Fruit fly (Drosophila melanogaster) Kc167 (cell line): ENCODE results near the gene Sfmbt.
A peak's percentile ranks its signal among the peaks of the same experiment; 100 is the strongest.

Experiments used
- Myc ChIP-seq: fragments of >200 bp; optimal IDR thresholded peaks from 2 replicates; lab custom pipeline; 2017; ENCODE audit warnings: missing external identifiers
- Sin3A ChIP-seq: fragments of >200 bp; optimal IDR thresholded peaks from 2 replicates; lab custom pipeline; 2018; ENCODE audit warnings: missing external identifiers
- h ChIP-seq: fragments of >200 bp; optimal IDR thresholded peaks from 3 replicates; lab custom pipeline; 2018; ENCODE audit warnings: missing external identifiers
- insv ChIP-seq: fragments of >200 bp; optimal IDR thresholded peaks from 3 replicates; lab custom pipeline; 2018; ENCODE audit warnings: missing external identifiers
- psq ChIP-seq: fragments of >200 bp; optimal IDR thresholded peaks from 2 replicates; lab custom pipeline; 2017; ENCODE audit warnings: missing external identifiers
- ttk ChIP-seq: sonication (Bioruptor generic); optimal IDR thresholded peaks from 2 replicates; lab custom pipeline; 2017; ENCODE audit warnings: missing external identifiers

Gene Sfmbt

DNA sequence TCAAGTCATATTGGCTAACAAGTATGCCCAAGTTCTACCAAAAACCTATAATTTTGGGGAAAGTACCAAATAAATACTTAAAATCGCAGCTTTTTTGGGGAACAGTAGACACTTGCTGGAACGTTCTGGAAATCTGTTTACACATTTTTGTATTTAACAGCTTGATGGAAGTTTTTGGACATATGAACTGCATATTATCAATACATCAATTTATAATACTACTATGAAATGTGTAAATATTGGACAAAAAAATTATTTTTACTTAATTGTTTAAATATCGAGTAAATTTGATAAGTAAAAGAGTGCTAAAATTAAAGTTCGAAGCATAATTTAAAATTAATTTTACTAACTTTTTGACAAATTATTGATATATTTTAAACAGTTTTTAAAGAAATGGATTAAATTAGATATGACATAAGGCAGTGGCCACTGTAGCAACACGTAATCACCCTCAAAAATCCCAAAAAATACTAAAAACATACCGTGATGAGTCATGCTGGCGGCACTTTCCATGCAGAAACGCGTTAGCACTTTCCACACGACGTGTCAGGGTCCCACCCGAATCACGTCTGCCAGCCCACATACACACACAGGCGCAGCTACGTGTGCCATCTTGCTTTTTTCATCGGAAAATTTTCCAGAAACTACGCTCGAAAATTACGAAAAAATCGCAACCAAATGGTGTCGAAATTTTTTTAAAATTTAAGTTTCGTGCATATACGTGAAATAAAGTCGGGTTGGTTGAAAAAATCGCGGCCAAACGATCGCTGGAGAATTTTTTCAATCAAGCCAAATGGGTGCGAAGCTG, 11.4 kb downstream of the Sfmbt start, which contains the start of gene Sirt1:
Gene Sirt1 (plus strand): TSS at position 571 of the 808 bp plus-strand sequence.
- TF ChIP-seq psq (no peak), Sin3A (lab: Kevin White, UChicago) (peak; percentile 36)

- TF ChIP-seq Sin3A (lab: Kevin White, UChicago) (no peak), psq (no peak), h (no peak), Myc (lab: Kevin White, UChicago) (no peak), ttk (lab: Kevin White, UChicago) (no peak), insv (no peak)
Observed at dm6 chr2L:13160227-13160626, 16.4 kb downstream of the Sfmbt start, which contains the start of gene kmg. TSS of gene kmg (plus strand) at chr2L:13160527.

dm6 chr2L:13158510-13158909, 18.1 kb downstream of the Sfmbt start, which contains the start of gene Pk34A:
TSS of gene Pk34A (plus strand) at chr2L:13158810.
- no peak for TF ChIP-seq ttk (lab: Kevin White, UChicago)
- TF ChIP-seq h: no peak
- no peak for TF ChIP-seq insv
- TF ChIP-seq psq: no peak
- TF ChIP-seq Sin3A (lab: Kevin White, UChicago): no peak
- no peak for TF ChIP-seq Myc (lab: Kevin White, UChicago)

dm6 chr2L:13157903-13158302, 18.7 kb downstream of the Sfmbt start:
- TF ChIP-seq ttk (lab: Kevin White, UChicago): no peak
- TF ChIP-seq insv: no peak
- TF ChIP-seq Myc (lab: Kevin White, UChicago): no peak
- TF ChIP-seq h: no peak
- no peak for TF ChIP-seq psq
- no peak for TF ChIP-seq Sin3A (lab: Kevin White, UChicago)

- no peak for TF ChIP-seq ttk (lab: Kevin White, UChicago)
- TF ChIP-seq psq: no peak
- no peak for TF ChIP-seq insv
- TF ChIP-seq h: no peak
- no peak for TF ChIP-seq Myc (lab: Kevin White, UChicago)
- TF ChIP-seq Sin3A (lab: Kevin White, UChicago): no peak
Observed at dm6 chr2L:13156349-13156748, 20.2 kb downstream of the Sfmbt start.

DNA sequence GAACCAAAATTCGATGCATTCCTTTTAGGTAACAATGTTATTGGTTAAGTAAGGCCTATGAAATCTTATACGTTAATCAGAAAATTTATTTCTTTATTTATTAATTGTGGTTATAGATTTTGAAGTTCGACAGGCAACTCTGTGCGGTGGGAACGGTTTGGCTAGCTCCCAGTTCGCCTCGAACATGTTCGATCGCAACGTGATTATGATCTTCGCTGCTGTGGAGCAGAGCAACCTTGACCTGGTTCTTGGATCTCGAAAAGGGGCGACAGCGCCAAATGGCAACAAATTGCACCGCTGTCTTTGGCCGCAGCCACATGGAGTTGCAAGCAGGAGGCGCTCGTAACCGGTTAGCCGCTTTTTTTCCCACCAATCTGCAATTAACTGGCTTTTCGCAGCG, 22.3 kb downstream of the Sfmbt start:
- no peak for TF ChIP-seq insv
- no peak for TF ChIP-seq Myc (lab: Kevin White, UChicago)
- TF ChIP-seq psq: no peak
- no peak for TF ChIP-seq ttk (lab: Kevin White, UChicago)

- no peak for TF ChIP-seq psq
Observed at dm6 chr2L:13146254-13146653, 30.3 kb downstream of the Sfmbt start.

- no peak for TF ChIP-seq Myc (lab: Kevin White, UChicago)
- no peak for TF ChIP-seq insv
- no peak for TF ChIP-seq h
- TF ChIP-seq Sin3A (lab: Kevin White, UChicago): no peak
- TF ChIP-seq psq: no peak
- TF ChIP-seq ttk (lab: Kevin White, UChicago): no peak
Observed at dm6 chr2L:13145035-13145683, 31.4 kb downstream of the Sfmbt start.

- no peak for TF ChIP-seq insv
- no peak for TF ChIP-seq h
- TF ChIP-seq Sin3A (lab: Kevin White, UChicago): no peak
- no peak for TF ChIP-seq ttk (lab: Kevin White, UChicago)
- no peak for TF ChIP-seq Myc (lab: Kevin White, UChicago)
- no peak for TF ChIP-seq psq
Observed at dm6 chr2L:13143522-13143921, 33.1 kb downstream of the Sfmbt start, which contains the start of gene CG16978. TSS of gene CG16978 (minus strand) at chr2L:13143622.

- no peak for TF ChIP-seq Sin3A (lab: Kevin White, UChicago)
- no peak for TF ChIP-seq psq
- TF ChIP-seq h: no peak
- TF ChIP-seq insv: no peak
- no peak for TF ChIP-seq ttk (lab: Kevin White, UChicago)
Observed at dm6 chr2L:13142803-13143202, 33.8 kb downstream of the Sfmbt start, which contains the start of gene CG9928. TSS of gene CG9928 (minus strand) at chr2L:13142903.

dm6 chr2L:13140891-13141290, 35.7 kb downstream of the Sfmbt start:
- TF ChIP-seq ttk (lab: Kevin White, UChicago): no peak
- no peak for TF ChIP-seq Sin3A (lab: Kevin White, UChicago)
- no peak for TF ChIP-seq Myc (lab: Kevin White, UChicago)

DNA sequence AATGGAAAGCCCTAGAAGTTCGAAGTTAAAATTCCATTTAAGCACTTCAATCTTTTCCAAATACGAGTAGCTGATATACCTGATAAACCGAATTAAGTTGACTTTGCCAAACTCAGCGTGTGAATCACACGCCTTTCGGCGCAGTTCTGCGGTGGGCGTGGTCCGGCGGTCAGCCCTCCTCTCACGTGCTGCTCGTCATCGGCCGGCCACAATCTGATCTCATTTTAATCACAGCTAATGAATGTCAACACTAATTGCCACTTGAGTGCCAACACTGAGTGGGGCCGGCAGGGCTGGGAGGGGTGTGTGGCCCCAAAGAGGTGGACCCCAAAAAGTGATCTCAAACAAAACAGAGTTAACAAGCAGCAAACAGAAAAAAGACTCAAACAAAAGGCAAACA, 40.7 kb downstream of the Sfmbt start:
- TF ChIP-seq ttk (lab: Kevin White, UChicago): no peak
- no peak for TF ChIP-seq h
- no peak for TF ChIP-seq Sin3A (lab: Kevin White, UChicago)
- no peak for TF ChIP-seq psq
- no peak for TF ChIP-seq insv
- no peak for TF ChIP-seq Myc (lab: Kevin White, UChicago)

dm6 chr2L:13130291-13130690, 46.3 kb downstream of the Sfmbt start, which contains the start of gene CG5122:
TSS of gene CG5122 (plus strand) at chr2L:13130591.
- TF ChIP-seq Myc (lab: Kevin White, UChicago) (no peak), psq (no peak), insv (no peak), Sin3A (lab: Kevin White, UChicago) (no peak), ttk (lab: Kevin White, UChicago) (no peak), h (no peak)
